Worm (Caenorhabditis elegans) whole organism, midembryonic: ENCODE measurements around the gene Y39F10C.1.
"Not testable (repeated sequence)": the region's sequence is repeated elsewhere in the genome, so short reads cannot be mapped to it uniquely, and the experiment has no call there.

ENCODE experiments used
- T22C8.4 ChIP-seq: fragments of 200-800 bp; sonication (Bioruptor generic); IDR thresholded peaks from 2 replicates; pipeline ENCODE4 v1.3.6; 2022; ENCODE audit warnings: missing genetic modification characterization, missing compliant biosample characterization
- cog-1 ChIP-seq: sonication (generic microtip); optimal IDR thresholded peaks from 2 replicates; lab custom pipeline; 2016; ENCODE audit warnings: missing genetic modification characterization, missing compliant biosample characterization
- flt-1 ChIP-seq: fragments of 200-800 bp; sonication (Bioruptor generic); IDR thresholded peaks from 2 replicates; pipeline ENCODE4 v1.3.6; 2022; ENCODE audit warnings: missing genetic modification characterization, missing compliant biosample characterization
- med-1 ChIP-seq: sonication (generic microtip); optimal IDR thresholded peaks from 2 replicates; lab custom pipeline; 2017; ENCODE audit warnings: missing genetic modification characterization, mild to moderate bottlenecking, missing compliant biosample characterization, antibody characterized with exemption, missing genetic modification reagents; ENCODE audit not compliant: insufficient read depth
- ref-1 ChIP-seq: fragments of 200-800 bp; sonication (Bioruptor generic); conservative IDR thresholded peaks from 2 replicates; pipeline ENCODE4 v1.3.6; 2022; ENCODE audit warnings: missing genetic modification reagents, missing genetic modification characterization, missing compliant biosample characterization
- tab-1 ChIP-seq: fragments of 200-800 bp; sonication (Bioruptor generic); IDR thresholded peaks from 2 replicates; pipeline ENCODE4 v1.3.6; 2022; ENCODE audit warnings: missing genetic modification characterization, missing compliant biosample characterization
- ztf-29 ChIP-seq: fragments of 200-800 bp; sonication (Bioruptor generic); IDR thresholded peaks from 2 replicates; pipeline ENCODE4 v1.3.6; 2022; ENCODE audit warnings: missing genetic modification reagents, missing genetic modification characterization, missing compliant biosample characterization

DNA sequence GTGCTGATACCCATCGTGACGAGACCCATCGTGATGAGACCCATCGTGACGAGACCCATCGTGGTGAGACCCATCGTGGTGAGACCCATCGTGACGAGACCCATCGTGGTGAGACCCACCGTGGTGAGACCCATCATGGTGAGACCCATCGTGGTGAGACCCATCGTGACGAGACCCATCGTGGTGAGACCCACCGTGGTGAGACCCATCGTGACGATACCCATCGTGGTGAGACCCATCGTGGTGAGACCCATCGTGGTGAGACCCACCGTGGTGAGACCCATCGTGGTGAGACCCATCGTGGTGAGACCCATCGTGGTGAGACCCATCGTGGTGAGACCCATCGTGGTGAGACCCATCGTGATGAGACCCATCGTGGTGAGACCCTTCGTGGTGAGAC lies 23.1 kb downstream of the Y39F10C.1 start:
- TF ChIP-seq ztf-29 (GFP tag; lab: Robert Waterston, UW); ref-1 (GFP tag; lab: Robert Waterston, UW); cog-1; flt-1 (GFP tag; lab: Robert Waterston, UW); med-1 (GFP tag; lab: Kevin White, UChicago); T22C8.4 (GFP tag; lab: Robert Waterston, UW): not testable (repeated sequence)
- 0 out of 2 replicates have a peak, but pooled peaks have one; percentile 45 for TF ChIP-seq tab-1 (GFP tag; lab: Robert Waterston, UW)
